Worm (Caenorhabditis elegans) whole organism, mixed stage, embryonic: ENCODE measurements around the gene cyp-35A4.

Source experiments
- bed-3 ChIP-seq: fragments of 200-800 bp; sonication (Bioruptor generic); optimal IDR thresholded peaks from 3 replicates; lab custom pipeline; 2018; ENCODE audit warnings: mild to moderate bottlenecking, missing genetic modification characterization, moderate library complexity, missing compliant biosample characterization
- ham-2 ChIP-seq: fragments of 200-800 bp; sonication (Bioruptor generic); optimal IDR thresholded peaks from 2 replicates; lab custom pipeline; 2018; ENCODE audit warnings: mild to moderate bottlenecking, missing genetic modification characterization, missing compliant biosample characterization
- unc-62 ChIP-seq: fragments of 150-350 bp; optimal IDR thresholded peaks from 2 replicates; lab custom pipeline; 2014; ENCODE audit warnings: missing biosample characterization, missing genetic modification reagents, missing genetic modification characterization

DNA sequence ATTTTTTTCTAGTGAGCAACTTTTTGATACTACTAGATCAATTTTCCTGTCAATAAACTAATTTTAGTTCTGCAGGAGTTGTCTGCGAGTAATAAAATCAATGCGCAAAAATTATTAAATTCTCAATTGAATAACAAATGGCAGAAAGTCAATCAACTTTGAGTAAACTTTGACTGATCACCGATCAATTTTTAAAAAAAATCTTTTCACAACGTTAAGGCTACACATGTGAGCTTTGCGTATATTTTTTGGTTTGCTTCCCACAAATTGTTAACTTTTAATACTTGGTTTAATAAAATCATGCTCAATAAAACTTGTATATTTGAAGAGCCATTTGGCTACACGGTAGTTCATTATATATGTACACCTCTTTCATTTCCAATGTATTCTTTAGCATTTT is 23.5 kb upstream of the cyp-35A4 start, which contains the start of gene srh-7:
- no peak for TF ChIP-seq unc-62 (GFP tag; lab: Kevin White, UChicago)
- no peak for TF ChIP-seq bed-3 (GFP tag; lab: Kevin White, UChicago)
- TF ChIP-seq ham-2: no peak
